Fruit fly (Drosophila melanogaster): ENCODE results near the gene CG34130.

The CG34130 gene

dm6 chr3R:26235034-26235433 lies 45.3 kb upstream of the CG34130 start (continued):
- TF ChIP-seq Drgx (GFP tag; IDR thresholded peaks at IDR 0.05) (0 out of 2 replicates have a peak, but pooled peaks have one; percentile 9), CG30403 (GFP tag; optimal IDR thresholded peaks at IDR 0.05) (peak; percentile 55), CG16863 (GFP tag; optimal IDR thresholded peaks at IDR 0.05) (no peak), Rx (GFP tag; IDR thresholded peaks at IDR 0.05) (peak; percentile 41; the same call in 1 of the 2 replicates), klu (GFP tag; IDR thresholded peaks at IDR 0.05) (0 out of 2 replicates have a peak, but pooled peaks have one; percentile 20), CG18262 (tag; optimal IDR thresholded peaks at IDR 0.05) (peak; percentile 34), CG13424 (tag; optimal IDR thresholded peaks at IDR 0.05) (peak; percentile 35), CG7963 (GFP tag; IDR thresholded peaks at IDR 0.05; ENCODE audit: partially characterized antibody) (no peak), CG32767 (GFP tag; IDR thresholded peaks at IDR 0.05) (no peak), CG6175 (GFP tag; IDR thresholded peaks at IDR 0.05) (no peak), CG5953 (GFP tag; IDR thresholded peaks at IDR 0.05) (no peak), kni (GFP tag; optimal IDR thresholded peaks at IDR 0.05) (no peak), CG7271 (tag; optimal IDR thresholded peaks at IDR 0.05) (no peak), bowl (GFP tag; IDR thresholded peaks at IDR 0.05) (no peak), Hr39 (optimal IDR thresholded peaks at IDR 0.05) (no peak), CG10267 (tag; optimal IDR thresholded peaks at IDR 0.05) (peak; percentile 21), abd-A (tag; optimal IDR thresholded peaks at IDR 0.05) (no peak), br (optimal IDR thresholded peaks at IDR 0.05) (no peak), CG12071 (GFP tag; optimal IDR thresholded peaks at IDR 0.05) (peak; percentile 16), zf30C (GFP tag; optimal IDR thresholded peaks at IDR 0.05) (no peak), CG3838 (GFP tag; optimal IDR thresholded peaks at IDR 0.05) (peak; percentile 19), CG5180 (GFP tag; optimal IDR thresholded peaks at IDR 0.05) (no peak), gce (GFP tag; IDR thresholded peaks at IDR 0.05) (peak; percentile 48; the same call in 1 of the 3 replicates), Camta (GFP tag; optimal IDR thresholded peaks at IDR 0.05) (peak; percentile 44), cwo (GFP tag; optimal IDR thresholded peaks at IDR 0.05) (peak; percentile 50), Hand (GFP tag; optimal IDR thresholded peaks at IDR 0.05) (no peak), tap (tag; optimal IDR thresholded peaks at IDR 0.05) (peak; percentile 43), vvl (GFP tag; IDR thresholded peaks at IDR 0.05) (peak; percentile 40), exex (tag; optimal IDR thresholded peaks at IDR 0.05) (no peak), chn (GFP tag; optimal IDR thresholded peaks at IDR 0.05) (peak; percentile 6), dysf (GFP tag; IDR thresholded peaks at IDR 0.05) (0 out of 3 replicates have a peak, but pooled peaks have one; percentile 58), ac (GFP tag; optimal IDR thresholded peaks at IDR 0.05) (no peak), Side (GFP tag; optimal IDR thresholded peaks at IDR 0.05) (peak; percentile 8), CG1647 (GFP tag; optimal IDR thresholded peaks at IDR 0.05) (peak; percentile 10), bsh (GFP tag; optimal IDR thresholded peaks at IDR 0.05) (peak in 1 of 2 experiments; percentile 62), CG12942 (GFP tag; optimal IDR thresholded peaks at IDR 0.05) (peak; percentile 6), HmgZ (tag; optimal IDR thresholded peaks at IDR 0.05) (no peak), CG1233 (GFP tag; optimal IDR thresholded peaks at IDR 0.05) (no peak), Awh (GFP tag; IDR thresholded peaks at IDR 0.05) (0 out of 2 replicates have a peak, but pooled peaks have one; percentile 60), disco-r (GFP tag; optimal IDR thresholded peaks at IDR 0.05) (no peak), CG43689 (GFP tag; IDR thresholded peaks at IDR 0.05) (no peak), peb (GFP tag; IDR thresholded peaks at IDR 0.05) (no peak), CG17829 (tag; optimal IDR thresholded peaks at IDR 0.05) (peak; percentile 10), CG17328 (GFP tag; IDR thresholded peaks at IDR 0.05) (peak; percentile 47; the same call in 1 of the 2 replicates), CHES-1-like (GFP tag; optimal IDR thresholded peaks at IDR 0.05) (no peak), Mes4 (GFP tag; optimal IDR thresholded peaks at IDR 0.05) (no peak), CG15011 (GFP tag; optimal IDR thresholded peaks at IDR 0.05) (no peak), CG18764 (GFP tag; optimal IDR thresholded peaks at IDR 0.05) (no peak), Med (GFP tag) (peak; percentile 91), Ptx1 (GFP tag; IDR thresholded peaks at IDR 0.05) (peak; percentile 62), Fer1 (GFP tag; optimal IDR thresholded peaks at IDR 0.05) (no peak), Bgb (GFP tag; IDR thresholded peaks at IDR 0.05; ENCODE audit: partially characterized antibody) (no peak)

Measured in whole organism, embryonic.